Worm (Caenorhabditis elegans) whole organism, early embryonic: ENCODE measurements around the gene bnc-1.

Experiments
- flt-1 ChIP-seq: fragments of 200-800 bp; sonication (Bioruptor generic); IDR thresholded peaks from 2 replicates; pipeline ENCODE4 v1.3.6; 2022; ENCODE audit warnings: missing genetic modification characterization, missing compliant biosample characterization
- pes-1 ChIP-seq: fragments of 200-800 bp; sonication (Bioruptor generic); IDR thresholded peaks from 2 replicates; pipeline ENCODE4 v1.3.6; 2022; ENCODE audit warnings: missing genetic modification reagents, missing genetic modification characterization, missing compliant biosample characterization

- TF ChIP-seq flt-1 (GFP tag; lab: Robert Waterston, UW) (no peak), pes-1 (GFP tag; lab: Robert Waterston, UW) (no peak)
Measured at ce11 chrV:12316076-12316475, 39.2 kb upstream of the bnc-1 start.
